Worm (Caenorhabditis elegans) whole organism, young adult: ENCODE measurements around the gene F36H1.12.

ENCODE experiments used
- B0261.1 ChIP-seq: sonication (generic microtip); optimal IDR thresholded peaks from 2 replicates; lab custom pipeline; 2016; ENCODE audit warnings: mild to moderate bottlenecking, missing genetic modification characterization, moderate library complexity, missing compliant biosample characterization
- F23B12.7 ChIP-seq: sonication (generic microtip); optimal IDR thresholded peaks from 2 replicates; lab custom pipeline; 2017; ENCODE audit warnings: missing genetic modification characterization, mild to moderate bottlenecking, missing compliant biosample characterization, antibody characterized with exemption, moderate library complexity; ENCODE audit not compliant: insufficient read depth
- F52B5.7 ChIP-seq: sonication (generic microtip); optimal IDR thresholded peaks from 2 replicates; lab custom pipeline; 2016; ENCODE audit warnings: mild to moderate bottlenecking, missing genetic modification characterization, missing compliant biosample characterization
- F55B11.4 ChIP-seq: sonication (generic microtip); optimal IDR thresholded peaks from 2 replicates; lab custom pipeline; 2016; ENCODE audit warnings: missing compliant biosample characterization, missing genetic modification characterization, borderline replicate concordance; ENCODE audit not compliant: insufficient read depth
- K11D2.4 ChIP-seq: fragments of 200-800 bp; sonication (Bioruptor generic); IDR thresholded peaks from 2 replicates; pipeline ENCODE4 v1.3.6; 2022; ENCODE audit warnings: missing genetic modification reagents, missing genetic modification characterization, missing compliant biosample characterization
- T26A5.8 ChIP-seq: sonication (generic microtip); optimal IDR thresholded peaks from 2 replicates; lab custom pipeline; 2016; ENCODE audit warnings: missing genetic modification characterization, missing compliant biosample characterization
- Y53F4B.3 ChIP-seq: fragments of 200-800 bp; sonication (Bioruptor generic); IDR thresholded peaks from 2 replicates; pipeline ENCODE4 v1.3.6; 2022; ENCODE audit warnings: missing genetic modification reagents, missing genetic modification characterization, missing compliant biosample characterization
- Y53G8AR.9 ChIP-seq: fragments of 200-800 bp; sonication (Bioruptor generic); conservative IDR thresholded peaks from 2 replicates; pipeline ENCODE4 v1.3.6; 2022; ENCODE audit warnings: missing genetic modification reagents, missing genetic modification characterization, missing compliant biosample characterization
- Y67H2A.10 ChIP-seq: fragments of 200-800 bp; sonication (Bioruptor generic); conservative IDR thresholded peaks from 2 replicates; pipeline ENCODE4 v1.3.6; 2022; ENCODE audit warnings: missing genetic modification reagents, missing genetic modification characterization, missing compliant biosample characterization
- ZK185.1 ChIP-seq: sonication (generic microtip); optimal IDR thresholded peaks from 2 replicates; lab custom pipeline; 2016; ENCODE audit warnings: mild to moderate bottlenecking, missing genetic modification characterization, missing compliant biosample characterization; ENCODE audit not compliant: poor library complexity, severe bottlenecking
- athp-1 ChIP-seq: sonication (generic microtip); optimal IDR thresholded peaks from 2 replicates; lab custom pipeline; 2017; ENCODE audit warnings: mild to moderate bottlenecking, missing genetic modification characterization, missing compliant biosample characterization
- attf-3 ChIP-seq: fragments of 200-800 bp; sonication (Bioruptor generic); conservative IDR thresholded peaks from 2 replicates; pipeline ENCODE4 v1.3.6; 2022; ENCODE audit warnings: missing genetic modification reagents, missing genetic modification characterization, missing compliant biosample characterization
- attf-5 ChIP-seq: fragments of 200-800 bp; sonication (Bioruptor generic); optimal IDR thresholded peaks from 2 replicates; lab custom pipeline; 2018; ENCODE audit warnings: mild to moderate bottlenecking, missing genetic modification characterization, missing compliant biosample characterization
- bed-2 ChIP-seq: fragments of 200-800 bp; sonication (Bioruptor generic); IDR thresholded peaks from 2 replicates; pipeline ENCODE4 v1.3.6; 2022; ENCODE audit warnings: missing genetic modification reagents, missing genetic modification characterization, missing compliant biosample characterization
- cebp-1 ChIP-seq, 2 experiments: fragments of 200-800 bp in 1 of 2; sonication (Bioruptor generic) in 1 of 2; sonication (generic microtip) in 1 of 2; IDR thresholded peaks in 1 of 2; optimal IDR thresholded peaks in 1 of 2; 2 replicates each; pipeline versions ENCODE4 v1.3.6 to Lab custom; 2017 to 2022; ENCODE audit warnings: missing compliant biosample characterization in 2 of 2, missing genetic modification characterization in 2 of 2, mild to moderate bottlenecking in 1 of 2, missing genetic modification reagents in 1 of 2, moderate library complexity in 1 of 2
- cebp-2 ChIP-seq: fragments of 200-800 bp; sonication (Bioruptor generic); IDR thresholded peaks from 2 replicates; pipeline ENCODE4 v1.3.6; 2022; ENCODE audit warnings: missing genetic modification characterization, missing compliant biosample characterization
- ceh-79 ChIP-seq: sonication (generic microtip); optimal IDR thresholded peaks from 2 replicates; lab custom pipeline; 2017; ENCODE audit warnings: mild to moderate bottlenecking, missing genetic modification characterization, missing compliant biosample characterization
- chd-7 ChIP-seq: sonication (generic microtip); optimal IDR thresholded peaks from 2 replicates; lab custom pipeline; 2016; ENCODE audit warnings: mild to moderate bottlenecking, missing genetic modification characterization, moderate library complexity, missing compliant biosample characterization
- dpl-1 ChIP-seq: fragments of 150-350 bp; optimal IDR thresholded peaks from 2 replicates; lab custom pipeline; 2014; ENCODE audit warnings: missing biosample characterization, missing genetic modification reagents, missing genetic modification characterization
- gei-17 ChIP-seq: fragments of 200-800 bp; sonication (Bioruptor generic); optimal IDR thresholded peaks from 2 replicates; lab custom pipeline; 2018; ENCODE audit warnings: mild to moderate bottlenecking, missing genetic modification characterization, missing compliant biosample characterization
- hlh-26 ChIP-seq: fragments of 200-800 bp; sonication (Bioruptor generic); conservative IDR thresholded peaks from 2 replicates; pipeline ENCODE4 v1.3.6; 2022; ENCODE audit warnings: missing genetic modification reagents, missing genetic modification characterization, missing compliant biosample characterization
- lin-26 ChIP-seq: fragments of 200-800 bp; sonication (Bioruptor generic); IDR thresholded peaks from 2 replicates; pipeline ENCODE4 v1.3.6; 2022; ENCODE audit warnings: missing genetic modification reagents, missing genetic modification characterization, missing compliant biosample characterization
- lin-54 ChIP-seq: fragments of 200-800 bp; sonication (Bioruptor generic); optimal IDR thresholded peaks from 2 replicates; lab custom pipeline; 2018; ENCODE audit warnings: mild to moderate bottlenecking, missing genetic modification characterization, missing compliant biosample characterization
- lir-1 ChIP-seq: fragments of 200-800 bp; sonication (Bioruptor generic); conservative IDR thresholded peaks from 2 replicates; pipeline ENCODE4 v1.3.6; 2022; ENCODE audit warnings: missing genetic modification reagents, missing genetic modification characterization, missing compliant biosample characterization
- madf-3 ChIP-seq: fragments of 200-800 bp; sonication (Bioruptor generic); IDR thresholded peaks from 2 replicates; pipeline ENCODE4 v1.3.6; 2022; ENCODE audit warnings: missing genetic modification reagents, missing genetic modification characterization, missing compliant biosample characterization
- madf-8 ChIP-seq: fragments of 200-800 bp; sonication (Bioruptor generic); conservative IDR thresholded peaks from 2 replicates; pipeline ENCODE4 v1.3.6; 2022; ENCODE audit warnings: missing genetic modification reagents, missing genetic modification characterization, missing compliant biosample characterization
- mcd-1 ChIP-seq: fragments of 200-800 bp; sonication (Bioruptor generic); IDR thresholded peaks from 2 replicates; pipeline ENCODE4 v1.3.6; 2022; ENCODE audit warnings: missing genetic modification reagents, missing genetic modification characterization, missing compliant biosample characterization
- nhr-120 ChIP-seq: fragments of 200-800 bp; sonication (Bioruptor generic); IDR thresholded peaks from 2 replicates; pipeline ENCODE4 v1.3.6; 2022; ENCODE audit warnings: missing genetic modification characterization, missing compliant biosample characterization
- nhr-27 ChIP-seq: fragments of 200-800 bp; sonication (Bioruptor generic); optimal IDR thresholded peaks from 2 replicates; lab custom pipeline; 2018; ENCODE audit warnings: mild to moderate bottlenecking, missing genetic modification characterization, moderate library complexity, missing compliant biosample characterization
- nhr-90 ChIP-seq: sonication (generic microtip); optimal IDR thresholded peaks from 2 replicates; lab custom pipeline; 2016; ENCODE audit warnings: missing genotype, mild to moderate bottlenecking, missing genetic modification characterization, missing compliant biosample characterization
- rec-8 ChIP-seq, 2 experiments: sonication (generic microtip); optimal IDR thresholded peaks; 2 replicates each; lab custom pipeline; 2016; ENCODE audit warnings: mild to moderate bottlenecking in 2 of 2, missing genetic modification characterization in 2 of 2, missing genetic modification reagents in 2 of 2, missing genotype in 2 of 2, missing biosample characterization in 1 of 2, missing compliant biosample characterization in 1 of 2, moderate library complexity in 1 of 2
- rpc-1 ChIP-seq, 2 experiments: fragments of 150-350 bp in 1 of 2; sonication (generic microtip) in 1 of 2; optimal IDR thresholded peaks; 2 replicates each; lab custom pipeline; 2014 to 2018; ENCODE audit warnings: missing biosample characterization in 1 of 2, missing genetic modification characterization in 1 of 2, missing genetic modification reagents in 1 of 2, missing genotype in 1 of 2
- unc-130 ChIP-seq: sonication (generic microtip); optimal IDR thresholded peaks from 2 replicates; lab custom pipeline; 2016; ENCODE audit warnings: missing genetic modification reagents, missing genetic modification characterization, missing compliant biosample characterization
- unc-62 ChIP-seq: fragments of 150-350 bp; optimal IDR thresholded peaks from 2 replicates; lab custom pipeline; 2014; ENCODE audit warnings: missing biosample characterization, missing genetic modification reagents, missing genetic modification characterization
- zim-3 ChIP-seq: sonication (generic microtip); optimal IDR thresholded peaks from 2 replicates; lab custom pipeline; 2017; ENCODE audit warnings: mild to moderate bottlenecking, missing genetic modification characterization, moderate library complexity, missing compliant biosample characterization
- ztf-22 ChIP-seq: fragments of 200-800 bp; sonication (Bioruptor generic); optimal IDR thresholded peaks from 2 replicates; lab custom pipeline; 2018; ENCODE audit warnings: mild to moderate bottlenecking, missing genetic modification characterization, moderate library complexity, missing compliant biosample characterization
- ztf-26 ChIP-seq: sonication (generic microtip); optimal IDR thresholded peaks from 2 replicates; lab custom pipeline; 2017; ENCODE audit warnings: missing genetic modification characterization, missing compliant biosample characterization
- ztf-28 ChIP-seq: fragments of 200-800 bp; sonication (Bioruptor generic); IDR thresholded peaks from 2 replicates; pipeline ENCODE4 v1.3.6; 2022; ENCODE audit warnings: missing genetic modification reagents, missing genetic modification characterization, missing compliant biosample characterization

Gene F36H1.12

DNA sequence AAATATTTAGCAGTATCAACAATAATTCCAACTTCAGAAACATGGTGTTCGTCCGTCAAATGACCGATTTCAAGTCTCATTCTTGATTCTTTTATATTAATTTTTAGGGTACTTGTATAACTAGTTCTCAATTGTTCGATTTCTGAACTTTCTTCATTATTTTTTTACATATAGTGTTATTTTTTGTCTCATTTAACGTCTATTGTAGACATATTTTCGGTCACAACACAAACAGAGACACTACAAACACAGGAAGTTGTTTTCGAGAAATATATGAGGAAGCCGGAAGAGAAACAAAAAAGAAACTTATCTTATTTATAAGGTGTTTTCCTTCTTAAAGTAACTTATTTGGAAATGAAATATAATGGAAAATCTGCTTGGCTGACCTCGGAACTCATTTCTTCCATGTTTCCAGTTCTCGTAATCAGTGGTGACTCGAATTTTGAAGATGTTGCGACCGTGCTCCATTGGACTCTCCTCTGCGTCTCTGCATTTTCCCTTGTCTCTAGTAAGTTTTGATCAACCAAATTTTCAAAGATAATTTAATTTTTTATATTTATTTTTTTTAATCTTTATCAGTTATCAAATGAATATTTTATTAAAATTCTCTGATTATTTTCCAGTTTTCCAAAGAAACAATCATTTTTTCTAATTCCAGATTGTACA is at the start of gene F36H1.12, which contains the start of gene lin-3 (continued):
- TF ChIP-seq ztf-26 (no peak), lin-54 (GFP tag; lab: Kevin White, UChicago) (no peak), zim-3 (tag; lab: Kevin White, UChicago) (no peak)

- TF ChIP-seq nhr-90 (tag; lab: Kevin White, UChicago) (no peak), nhr-120 (GFP tag; lab: Robert Waterston, UW) (no peak), unc-62 (GFP tag; lab: Kevin White, UChicago) (no peak), attf-3 (no peak), lin-26 (GFP tag; lab: Robert Waterston, UW) (no peak), T26A5.8 (tag; lab: Kevin White, UChicago) (no peak), nhr-27 (no peak), Y67H2A.10 (GFP tag; lab: Robert Waterston, UW) (no peak), ZK185.1 (no peak), Y53G8AR.9 (GFP tag; lab: Robert Waterston, UW) (no peak), chd-7 (no peak), Y53F4B.3 (GFP tag; lab: Robert Waterston, UW) (no peak), F23B12.7 (tag; lab: Kevin White, UChicago) (no peak), B0261.1 (no peak), cebp-2 (no peak), madf-8 (GFP tag; lab: Robert Waterston, UW) (no peak), ceh-79 (tag; lab: Kevin White, UChicago) (no peak), mcd-1 (GFP tag; lab: Robert Waterston, UW) (no peak), K11D2.4 (GFP tag; lab: Robert Waterston, UW) (no peak)
These were observed 49.1 kb upstream of the F36H1.12 start, which contains the start of gene srlf-17 for ce11 chrIV:11102608-11103007. TSS of gene srlf-17 (minus strand) at chrIV:11102708.

DNA sequence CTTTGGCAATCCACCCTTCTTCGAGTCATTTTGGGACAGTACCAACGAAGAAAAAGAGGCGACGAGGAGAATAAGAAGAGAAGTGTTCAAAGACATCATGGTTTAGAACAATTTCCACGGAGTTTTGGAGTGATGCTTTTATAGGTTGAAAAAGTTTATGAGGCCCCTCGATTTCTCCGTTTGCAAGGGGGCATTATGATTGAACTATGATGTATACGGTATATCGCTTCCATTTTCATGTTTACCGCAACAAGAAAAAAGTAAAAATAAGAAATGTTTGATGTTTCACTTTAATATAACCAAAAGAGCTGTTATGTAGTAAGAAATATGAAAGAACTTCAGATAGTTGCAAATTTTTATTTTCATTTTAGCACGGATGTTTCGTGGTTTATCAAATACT is 47.9 kb upstream of the F36H1.12 start, which contains the start of gene srlf-18:
Gene srlf-18 (minus strand): TSS at position 101 of the 400 bp plus-strand sequence.
- TF ChIP-seq ztf-28 (GFP tag; lab: Robert Waterston, UW) (no peak), rpc-1 (optimal IDR thresholded peaks at IDR 0.05; lab: Kevin White, UChicago) (no peak), rpc-1 (tag; optimal IDR thresholded peaks at IDR 0.05; lab: Kevin White, UChicago) (no peak), hlh-26 (no peak), madf-8 (GFP tag; lab: Robert Waterston, UW) (no peak), lir-1 (GFP tag; lab: Robert Waterston, UW) (no peak), F52B5.7 (tag; lab: Kevin White, UChicago) (no peak), lin-54 (GFP tag; lab: Kevin White, UChicago) (no peak), gei-17 (GFP tag; lab: Kevin White, UChicago) (no peak), F23B12.7 (tag; lab: Kevin White, UChicago) (no peak), bed-2 (no peak), cebp-1 (GFP tag; IDR thresholded peaks at IDR 0.05; lab: Robert Waterston, UW) (no peak), cebp-1 (tag; optimal IDR thresholded peaks at IDR 0.05; lab: Kevin White, UChicago) (no peak)

ce11 chrIV:11100271-11100670 is 46.8 kb upstream of the F36H1.12 start, which contains the start of gene str-3:
TSS of gene str-3 (minus strand) at chrIV:11100371.
- TF ChIP-seq nhr-90 (tag; lab: Kevin White, UChicago) (no peak), rec-8 (tag; optimal IDR thresholded peaks at IDR 0.05; lab: Kevin White, UChicago) (no peak), F55B11.4 (tag; lab: Kevin White, UChicago) (no peak), attf-5 (GFP tag; lab: Kevin White, UChicago) (no peak), rpc-1 (optimal IDR thresholded peaks at IDR 0.05; lab: Kevin White, UChicago) (no peak), rpc-1 (tag; optimal IDR thresholded peaks at IDR 0.05; lab: Kevin White, UChicago) (no peak), ztf-22 (GFP tag; lab: Kevin White, UChicago) (no peak), unc-130 (no peak), athp-1 (no peak), lir-1 (GFP tag; lab: Robert Waterston, UW) (no peak), dpl-1 (no peak), madf-3 (GFP tag; lab: Robert Waterston, UW) (no peak)
